Fruit fly (Drosophila melanogaster): ENCODE measurements around the gene pcx.

Gene pcx

DNA sequence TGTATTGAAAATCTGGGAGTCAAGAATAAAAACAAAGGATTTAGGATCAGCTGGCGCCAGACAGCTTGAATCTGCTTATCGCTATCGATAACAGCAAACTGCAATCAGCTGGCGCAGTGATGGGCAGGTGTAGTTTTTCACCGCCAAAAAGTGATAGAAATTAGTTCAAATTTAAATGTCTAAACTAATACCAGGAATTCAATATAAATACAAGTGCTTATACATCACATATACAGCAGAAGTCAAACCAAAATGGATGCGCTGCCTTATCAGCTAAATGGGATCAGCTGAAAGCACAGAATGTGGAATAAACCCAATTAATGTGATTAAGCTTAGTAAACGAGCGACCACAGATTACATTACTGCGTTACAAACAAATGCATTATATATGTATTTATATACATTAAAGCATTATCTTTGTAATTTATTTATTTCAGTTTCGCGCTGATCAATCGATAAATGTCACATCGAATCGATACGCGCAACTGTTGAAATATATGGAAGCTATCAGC, 44.3 kb upstream of the pcx start, which contains the start of gene pn (continued):
- TF ChIP-seq Dek (tag; optimal IDR thresholded peaks at IDR 0.05): no peak
- no peak for TF ChIP-seq Sox102F (GFP tag; optimal IDR thresholded peaks at IDR 0.05)
- no peak for TF ChIP-seq CG18619 (GFP tag; optimal IDR thresholded peaks at IDR 0.05)
- TF ChIP-seq CG17359 (tag; optimal IDR thresholded peaks at IDR 0.05): no peak
- no peak for TF ChIP-seq CHES-1-like (GFP tag; optimal IDR thresholded peaks at IDR 0.05)
- no peak for TF ChIP-seq CG10462 (GFP tag; optimal IDR thresholded peaks at IDR 0.05)
- TF ChIP-seq HLH3B (GFP tag; IDR thresholded peaks at IDR 0.05): no peak
- TF ChIP-seq tio (GFP tag; optimal IDR thresholded peaks at IDR 0.05): no peak
- no peak for TF ChIP-seq CG33213 (GFP tag; optimal IDR thresholded peaks at IDR 0.05)
- TF ChIP-seq NC2α (GFP tag; optimal IDR thresholded peaks at IDR 0.05): no peak
- TF ChIP-seq salm (tag; optimal IDR thresholded peaks at IDR 0.05): no peak
- no peak for TF ChIP-seq bab2 (GFP tag; optimal IDR thresholded peaks at IDR 0.05)
- TF ChIP-seq Atf3 (GFP tag; optimal IDR thresholded peaks at IDR 0.05): no peak
- no peak for TF ChIP-seq CG4424 (GFP tag; optimal IDR thresholded peaks at IDR 0.05)
- TF ChIP-seq onecut (GFP tag; IDR thresholded peaks at IDR 0.05): peak; percentile 6; the same call in 1 of the 2 replicates
- no peak for TF ChIP-seq danr (GFP tag; IDR thresholded peaks at IDR 0.05)
- no peak for TF ChIP-seq eyg (GFP tag; optimal IDR thresholded peaks at IDR 0.05)
- peak; percentile 15 for TF ChIP-seq CG15514 (GFP tag; optimal IDR thresholded peaks at IDR 0.05)
- TF ChIP-seq Doc2 (GFP tag; IDR thresholded peaks at IDR 0.05): no peak
- TF ChIP-seq Sry-δ (GFP tag; optimal IDR thresholded peaks at IDR 0.05): peak; percentile 57
- TF ChIP-seq zen2 (GFP tag; IDR thresholded peaks at IDR 0.05; ENCODE audit: partially characterized antibody): 0 out of 3 replicates have a peak, but pooled peaks have one; percentile 17
- no peak for TF ChIP-seq CG8924 (tag; optimal IDR thresholded peaks at IDR 0.05)
- TF ChIP-seq chif (GFP tag; optimal IDR thresholded peaks at IDR 0.05): no peak
- no peak for TF ChIP-seq CG7963 (GFP tag; IDR thresholded peaks at IDR 0.05; ENCODE audit: partially characterized antibody)
- no peak for TF ChIP-seq stwl (tag; optimal IDR thresholded peaks at IDR 0.05)
- TF ChIP-seq CG11247 (GFP tag; IDR thresholded peaks at IDR 0.05): no peak
- TF ChIP-seq pho (GFP tag; optimal IDR thresholded peaks at IDR 0.05): no peak
- TF ChIP-seq CkIIα-i1 (GFP tag; IDR thresholded peaks at IDR 0.05): no peak
- no peak for TF ChIP-seq insv (GFP tag; optimal IDR thresholded peaks at IDR 0.05)
- no peak for TF ChIP-seq ci (GFP tag; IDR thresholded peaks at IDR 0.05)
- no peak for TF ChIP-seq Neu2 (GFP tag; optimal IDR thresholded peaks at IDR 0.05; ENCODE audit: borderline replicate concordance)
- no peak for TF ChIP-seq CG34224 (GFP tag; IDR thresholded peaks at IDR 0.05; ENCODE audit: partially characterized antibody)
- TF ChIP-seq CG31224 (GFP tag; IDR thresholded peaks at IDR 0.05): no peak
- no peak for TF ChIP-seq chn (GFP tag; optimal IDR thresholded peaks at IDR 0.05)
- peak; percentile 56 for TF ChIP-seq CG2116 (GFP tag; optimal IDR thresholded peaks at IDR 0.05)
- peak; percentile 39; the same call in 1 of the 2 replicates for TF ChIP-seq hbn (GFP tag; IDR thresholded peaks at IDR 0.05; ENCODE audit: partially characterized antibody)
- TF ChIP-seq ase (GFP tag; IDR thresholded peaks at IDR 0.05): no peak
- TF ChIP-seq CG8765 (GFP tag; IDR thresholded peaks at IDR 0.05): no peak
- TF ChIP-seq MBD-R2 (GFP tag; IDR thresholded peaks at IDR 0.05): peak; percentile 33; the same call in 1 of the 2 replicates
- TF ChIP-seq HLH4C (GFP tag; IDR thresholded peaks at IDR 0.05; ENCODE audit: partially characterized antibody): peak; percentile 60; the same call in 2 of the 3 replicates
- TF ChIP-seq Oli (tag; optimal IDR thresholded peaks at IDR 0.05): no peak
- no peak for TF ChIP-seq CG15601 (tag; optimal IDR thresholded peaks at IDR 0.05)
- no peak for TF ChIP-seq Dip3 (GFP tag; optimal IDR thresholded peaks at IDR 0.05)
- TF ChIP-seq CG11398 (GFP tag; optimal IDR thresholded peaks at IDR 0.05): no peak
- peak; percentile 62 for TF ChIP-seq Dref (GFP tag; IDR thresholded peaks at IDR 0.05)
- TF ChIP-seq scrt (GFP tag; optimal IDR thresholded peaks at IDR 0.05): no peak
- TF ChIP-seq nerfin-2 (GFP tag; IDR thresholded peaks at IDR 0.05; ENCODE audit: partially characterized antibody): peak; percentile 34; the same call in 1 of the 2 replicates
- no peak for TF ChIP-seq hkb (optimal IDR thresholded peaks at IDR 0.05)
- TF ChIP-seq hkb (GFP tag; IDR thresholded peaks at IDR 0.05): no peak
- no peak for TF ChIP-seq twi (tag; optimal IDR thresholded peaks at IDR 0.05)
- no peak for TF ChIP-seq croc (GFP tag; conservative IDR thresholded peaks at IDR 0.05)
